Fruit fly (Drosophila melanogaster) S2 (cell line): ENCODE results near the gene Adi1.

Experiments used
- CG8478 ChIP-seq: fragments of >200 bp; optimal IDR thresholded peaks from 2 replicates; lab custom pipeline; 2018
- CTCF ChIP-seq, 2 experiments: fragments of >200 bp; optimal IDR thresholded peaks; 2 replicates each; lab custom pipeline; 2018

DNA sequence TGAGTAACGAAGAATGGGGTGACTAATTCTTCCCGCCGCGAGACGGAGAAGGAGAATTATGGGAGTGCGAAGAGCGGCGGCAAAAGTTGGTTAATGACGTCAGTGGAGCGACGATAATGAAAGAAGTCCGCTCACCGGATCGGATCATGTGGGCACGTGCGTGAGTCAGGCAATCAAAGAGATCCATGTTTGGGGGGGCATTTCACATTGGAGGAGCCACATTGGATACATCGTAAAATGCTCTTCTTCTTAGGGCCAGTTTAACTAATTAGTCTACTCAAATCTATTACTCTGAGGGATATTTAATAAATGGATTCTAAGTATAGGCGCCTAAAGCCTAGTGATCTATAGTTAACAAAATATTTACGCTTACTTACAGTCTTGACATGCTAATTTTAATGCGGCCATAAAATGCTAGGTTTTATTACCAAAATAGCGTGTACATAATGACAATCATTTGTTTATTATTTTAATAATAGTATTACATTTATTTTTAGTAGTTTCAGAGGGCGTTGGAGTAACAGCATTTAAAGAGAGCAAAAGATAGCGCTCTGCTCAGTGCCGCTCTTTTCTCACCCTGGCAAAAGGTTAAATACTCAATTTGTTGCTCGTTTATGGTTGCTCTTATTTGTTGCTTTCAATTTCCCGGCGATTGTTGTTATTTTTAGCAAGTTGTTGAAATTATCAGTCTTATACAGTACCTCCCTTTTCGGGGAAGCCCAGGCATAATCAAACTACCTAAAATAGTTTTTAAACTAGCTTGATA is 4.6 kb upstream of the Adi1 start:
- TF ChIP-seq CTCF (optimal IDR thresholded peaks at IDR 0.05; lab: Kevin White, UChicago), result no peak
- TF ChIP-seq CG8478 (lab: Kevin White, UChicago), result no peak
